Fruit fly (Drosophila melanogaster) whole organism, wandering third instar larva: ENCODE results near the gene Tnpo-SR.

Experiments
- Abd-B ChIP-seq: fragments of >200 bp; optimal IDR thresholded peaks from 2 replicates; lab custom pipeline; 2017; ENCODE audit warnings: missing biosample characterization, missing genetic modification characterization
- CG9705 ChIP-seq: fragments of 200-800 bp; sonication (Bioruptor generic); optimal IDR thresholded peaks from 2 replicates; lab custom pipeline; 2018; ENCODE audit warnings: missing biosample characterization, mild to moderate bottlenecking, missing genetic modification characterization
- Dfd ChIP-seq: fragments of >200 bp; optimal IDR thresholded peaks from 2 replicates; lab custom pipeline; 2017; ENCODE audit warnings: missing biosample characterization, missing genetic modification characterization
- GATAd ChIP-seq: sonication (Bioruptor generic); optimal IDR thresholded peaks from 2 replicates; lab custom pipeline; 2016; ENCODE audit warnings: missing biosample characterization, missing genetic modification characterization
- HLH106 ChIP-seq: fragments of 200-800 bp; optimal IDR thresholded peaks from 3 replicates; lab custom pipeline; 2019; ENCODE audit warnings: missing biosample characterization, mild to moderate bottlenecking, missing genetic modification characterization, moderate library complexity
- Hnf4 ChIP-seq: fragments of 200-800 bp; sonication (Bioruptor generic); optimal IDR thresholded peaks from 2 replicates; lab custom pipeline; 2016; ENCODE audit warnings: missing biosample characterization, mild to moderate bottlenecking, missing genetic modification characterization
- Hr83 ChIP-seq: fragments of 200-300 bp; sonication (Bioruptor generic); optimal IDR thresholded peaks from 2 replicates; lab custom pipeline; 2016; ENCODE audit warnings: missing biosample characterization, mild to moderate bottlenecking, missing genetic modification characterization, moderate library complexity; ENCODE audit not compliant: poor library complexity, severe bottlenecking
- Jra ChIP-seq: sonication (Bioruptor generic); optimal IDR thresholded peaks from 2 replicates; lab custom pipeline; 2016; ENCODE audit warnings: missing biosample characterization, missing genetic modification characterization
- Mio ChIP-seq: sonication (Bioruptor generic); optimal IDR thresholded peaks from 2 replicates; lab custom pipeline; 2016; ENCODE audit warnings: missing biosample characterization, missing genetic modification characterization
- OdsH ChIP-seq: fragments of 200-800 bp; sonication (Bioruptor generic); optimal IDR thresholded peaks from 2 replicates; lab custom pipeline; 2016; ENCODE audit warnings: missing biosample characterization, mild to moderate bottlenecking, missing genetic modification characterization
- Rel ChIP-seq, 2 experiments: fragments of 200-800 bp; sonication (Bioruptor generic) in 1 of 2; optimal IDR thresholded peaks; 2 replicates in 1 of 2; 3 replicates in 1 of 2; lab custom pipeline; 2016 to 2019; ENCODE audit warnings: mild to moderate bottlenecking in 2 of 2, missing biosample characterization in 2 of 2, missing genetic modification characterization in 2 of 2, moderate library complexity in 1 of 2
- Sp1 ChIP-seq: fragments of 200-800 bp; sonication (Bioruptor generic); optimal IDR thresholded peaks from 3 replicates; lab custom pipeline; 2019; ENCODE audit warnings: missing biosample characterization, mild to moderate bottlenecking, missing genetic modification characterization, moderate library complexity
- Vsx2 ChIP-seq: fragments of 200-300, 225-300 bp; sonication (Bioruptor generic); optimal IDR thresholded peaks from 2 replicates; lab custom pipeline; 2018; ENCODE audit warnings: missing biosample characterization, missing genetic modification characterization; ENCODE audit not compliant: partially characterized antibody
- br ChIP-seq: fragments of 200-800 bp; sonication (Bioruptor generic); optimal IDR thresholded peaks from 2 replicates; lab custom pipeline; 2016; ENCODE audit warnings: missing biosample characterization, missing genetic modification characterization
- brk ChIP-seq: fragments of 200-800 bp; sonication (Bioruptor generic); optimal IDR thresholded peaks from 2 replicates; lab custom pipeline; 2016; ENCODE audit warnings: missing biosample characterization, mild to moderate bottlenecking, missing genetic modification characterization
- dl ChIP-seq, 2 experiments: fragments of 175-275, 200-275 bp in 1 of 2; fragments of 200-275 bp in 1 of 2; sonication (Bioruptor generic); optimal IDR thresholded peaks; lab custom pipeline; 2018; ENCODE audit warnings: mild to moderate bottlenecking in 2 of 2, missing biosample characterization in 2 of 2, missing genetic modification characterization in 2 of 2, moderate library complexity in 2 of 2; ENCODE audit not compliant: partially characterized antibody in 2 of 2, insufficient read depth in 1 of 2
- dmrt93B ChIP-seq: fragments of 200-800 bp; sonication (Bioruptor generic); optimal IDR thresholded peaks from 2 replicates; lab custom pipeline; 2018; ENCODE audit warnings: missing biosample characterization, mild to moderate bottlenecking, missing genetic modification characterization
- dsf ChIP-seq: sonication (Bioruptor generic); optimal IDR thresholded peaks from 2 replicates; lab custom pipeline; 2016; ENCODE audit warnings: missing biosample characterization, missing genetic modification characterization, borderline replicate concordance
- ey ChIP-seq: fragments of 200-800 bp; sonication (Bioruptor generic); optimal IDR thresholded peaks from 2 replicates; lab custom pipeline; 2016; ENCODE audit warnings: missing biosample characterization, missing genetic modification characterization
- foxo ChIP-seq, 2 experiments: fragments of 200-800 bp; sonication (Bioruptor generic); optimal IDR thresholded peaks; 2 replicates in 1 of 2; 3 replicates in 1 of 2; lab custom pipeline; 2016 to 2017; ENCODE audit warnings: missing biosample characterization in 2 of 2, missing genetic modification characterization in 2 of 2
- fru ChIP-seq: fragments of 200-800 bp; sonication (Bioruptor generic); optimal IDR thresholded peaks from 3 replicates; lab custom pipeline; 2016; ENCODE audit warnings: missing biosample characterization, mild to moderate bottlenecking, missing genetic modification characterization
- h ChIP-seq: fragments of 200-800 bp; sonication (Bioruptor generic); optimal IDR thresholded peaks from 3 replicates; lab custom pipeline; 2016; ENCODE audit warnings: missing biosample characterization, mild to moderate bottlenecking, missing genetic modification characterization
- lola ChIP-seq: fragments of >200 bp; optimal IDR thresholded peaks from 2 replicates; lab custom pipeline; 2017; ENCODE audit warnings: missing biosample characterization, missing genetic modification characterization
- pan ChIP-seq: fragments of >200 bp; optimal IDR thresholded peaks from 2 replicates; lab custom pipeline; 2017
- psq ChIP-seq: fragments of 200-800 bp; sonication (Bioruptor generic); optimal IDR thresholded peaks from 3 replicates; lab custom pipeline; 2017; ENCODE audit warnings: missing biosample characterization, mild to moderate bottlenecking, missing genetic modification characterization, moderate library complexity
- rgr ChIP-seq: fragments of 200-800 bp; sonication (Bioruptor generic); optimal IDR thresholded peaks from 3 replicates; lab custom pipeline; 2016; ENCODE audit warnings: missing biosample characterization, mild to moderate bottlenecking, missing genetic modification characterization
- sage ChIP-seq: fragments of 200-800 bp; sonication (Bioruptor generic); optimal IDR thresholded peaks from 2 replicates; lab custom pipeline; 2016; ENCODE audit warnings: missing biosample characterization, mild to moderate bottlenecking, missing genetic modification characterization
- sv ChIP-seq: fragments of 200-800 bp; sonication (Bioruptor generic); optimal IDR thresholded peaks from 3 replicates; lab custom pipeline; 2016; ENCODE audit warnings: missing biosample characterization, missing genetic modification characterization
- tai ChIP-seq: sonication (Bioruptor generic); optimal IDR thresholded peaks from 2 replicates; lab custom pipeline; 2016; ENCODE audit warnings: missing biosample characterization, missing genetic modification characterization
- usp ChIP-seq: fragments of >200 bp; optimal IDR thresholded peaks from 2 replicates; lab custom pipeline; 2017; ENCODE audit warnings: missing biosample characterization, missing genetic modification characterization
- woc ChIP-seq: sonication (Bioruptor generic); optimal IDR thresholded peaks from 2 replicates; lab custom pipeline; 2016; ENCODE audit warnings: missing biosample characterization, mild to moderate bottlenecking, missing genetic modification characterization

Tnpo-SR gene

dm6 chr2L:2729882-2730281 is 29.8 kb upstream of the Tnpo-SR start:
- TF ChIP-seq Mio (no peak), tai (GFP tag; lab: Kevin White, UChicago) (no peak), lola (GFP tag; lab: Kevin White, UChicago) (no peak), Hr83 (GFP tag; lab: Kevin White, UChicago) (no peak), dmrt93B (no peak), Abd-B (GFP tag; lab: Kevin White, UChicago) (no peak), HLH106 (tag; lab: Kevin White, UChicago) (no peak), usp (GFP tag; lab: Kevin White, UChicago) (no peak), GATAd (no peak)

dm6 chr2L:2730756-2731155 is 29.0 kb upstream of the Tnpo-SR start:
- TF ChIP-seq GATAd (no peak), br (GFP tag; lab: Kevin White, UChicago) (no peak), Hnf4 (GFP tag; lab: Kevin White, UChicago) (no peak), Jra (GFP tag; lab: Kevin White, UChicago) (no peak), rgr (GFP tag; lab: Kevin White, UChicago) (no peak), psq (no peak), brk (GFP tag; lab: Kevin White, UChicago) (no peak), Abd-B (GFP tag; lab: Kevin White, UChicago) (no peak), dsf (GFP tag; lab: Kevin White, UChicago) (no peak), Rel (GFP tag; optimal IDR thresholded peaks at IDR 0.05; lab: Kevin White, UChicago) (no peak), Rel (tag; optimal IDR thresholded peaks at IDR 0.05; lab: Kevin White, UChicago) (no peak), sv (no peak), Vsx2 (no peak), Sp1 (GFP tag; lab: Kevin White, UChicago) (no peak), Dfd (GFP tag; lab: Kevin White, UChicago) (no peak)

dm6 chr2L:2731370-2732138 is 28.2 kb upstream of the Tnpo-SR start:
- TF ChIP-seq fru (GFP tag; lab: Kevin White, UChicago) (peak; percentile 35), foxo (GFP tag; optimal IDR thresholded peaks at IDR 0.05; lab: Kevin White, UChicago) (peak in 1 of 2 experiments; percentile 40), tai (GFP tag; lab: Kevin White, UChicago) (no peak), ey (GFP tag; lab: Kevin White, UChicago) (peak; percentile 11), OdsH (GFP tag; lab: Kevin White, UChicago) (peak; percentile 39), h (GFP tag; lab: Kevin White, UChicago) (peak; percentile 36), brk (GFP tag; lab: Kevin White, UChicago) (no peak), rgr (GFP tag; lab: Kevin White, UChicago) (peak; percentile 31)

dm6 chr2L:2732139-2732830 is 27.4 kb upstream of the Tnpo-SR start:
- TF ChIP-seq dl (GFP tag; optimal IDR thresholded peaks at IDR 0.05; lab: Kevin White, UChicago; ENCODE audit: insufficient read depth in 1 of 2, partially characterized antibody in 2 of 2), result no peak
- no peak for TF ChIP-seq Rel (GFP tag; optimal IDR thresholded peaks at IDR 0.05; lab: Kevin White, UChicago)
- no peak for TF ChIP-seq Rel (tag; optimal IDR thresholded peaks at IDR 0.05; lab: Kevin White, UChicago)
- TF ChIP-seq sage (GFP tag; lab: Kevin White, UChicago), result no peak
- no peak for TF ChIP-seq sv
- no peak for TF ChIP-seq Vsx2
- no peak for TF ChIP-seq dsf (GFP tag; lab: Kevin White, UChicago)

dm6 chr2L:2734215-2734614 is 25.5 kb upstream of the Tnpo-SR start:
- peak in 1 of 2 experiments; percentile 59 for TF ChIP-seq foxo (GFP tag; optimal IDR thresholded peaks at IDR 0.05; lab: Kevin White, UChicago)
- TF ChIP-seq Jra (GFP tag; lab: Kevin White, UChicago), result peak; percentile 2
- TF ChIP-seq brk (GFP tag; lab: Kevin White, UChicago), result no peak
- peak; percentile 53 for TF ChIP-seq woc (GFP tag; lab: Kevin White, UChicago)
- TF ChIP-seq Sp1 (GFP tag; lab: Kevin White, UChicago), result peak; percentile 23
- no peak for TF ChIP-seq dl (GFP tag; optimal IDR thresholded peaks at IDR 0.05; lab: Kevin White, UChicago; ENCODE audit: insufficient read depth in 1 of 2, partially characterized antibody in 2 of 2)
- TF ChIP-seq dmrt93B, result peak; percentile 49
- TF ChIP-seq rgr (GFP tag; lab: Kevin White, UChicago), result peak; percentile 61
- TF ChIP-seq psq, result peak; percentile 47
- no peak for TF ChIP-seq CG9705 (GFP tag; lab: Kevin White, UChicago)
- TF ChIP-seq pan (lab: Kevin White, UChicago), result no peak
- no peak for TF ChIP-seq GATAd
- TF ChIP-seq br (GFP tag; lab: Kevin White, UChicago), result peak; percentile 45
- TF ChIP-seq HLH106 (tag; lab: Kevin White, UChicago), result peak; percentile 63
- no peak for TF ChIP-seq tai (GFP tag; lab: Kevin White, UChicago)
- peak; percentile 9 for TF ChIP-seq Hnf4 (GFP tag; lab: Kevin White, UChicago)
- peak; percentile 77 for TF ChIP-seq h (GFP tag; lab: Kevin White, UChicago)
- TF ChIP-seq OdsH (GFP tag; lab: Kevin White, UChicago), result peak; percentile 66
- peak; percentile 1 for TF ChIP-seq sv
- peak; percentile 57 for TF ChIP-seq fru (GFP tag; lab: Kevin White, UChicago)
- TF ChIP-seq ey (GFP tag; lab: Kevin White, UChicago), result peak; percentile 69
- TF ChIP-seq, all 38 proteins: peak for 15
